Fruit fly (Drosophila melanogaster) whole organism, embryonic: ENCODE data around the gene GluProRS.
A peak's percentile ranks its signal among the peaks of the same experiment; 100 is the strongest.

Experiments
- B-H2 ChIP-seq: fragments of 200-800 bp; sonication (Bioruptor generic); optimal IDR thresholded peaks from 2 replicates; lab custom pipeline; 2018; ENCODE audit warnings: missing biosample characterization, mild to moderate bottlenecking, missing genetic modification characterization
- CG1024 ChIP-seq: fragments of 200-800 bp; sonication (Bioruptor generic); IDR thresholded peaks from 2 replicates; pipeline ENCODE4 v1.3.6; 2022; ENCODE audit warnings: missing biosample characterization, missing genetic modification characterization
- CG10462 ChIP-seq: fragments of 200-800 bp; sonication (Bioruptor generic); optimal IDR thresholded peaks from 2 replicates; lab custom pipeline; 2016; ENCODE audit warnings: missing biosample characterization, missing genetic modification characterization
- CG11504 ChIP-seq: fragments of 200-800 bp; sonication (Bioruptor generic); optimal IDR thresholded peaks from 3 replicates; lab custom pipeline; 2019; ENCODE audit warnings: missing biosample characterization, mild to moderate bottlenecking, missing genetic modification characterization, moderate library complexity
- CG12391 ChIP-seq: fragments of 200-800 bp; sonication (Bioruptor generic); optimal IDR thresholded peaks from 3 replicates; lab custom pipeline; 2018; ENCODE audit warnings: missing biosample characterization, mild to moderate bottlenecking, missing genetic modification characterization, moderate library complexity
- CG12769 ChIP-seq: fragments of 200-800 bp; sonication (Bioruptor generic); optimal IDR thresholded peaks from 2 replicates; lab custom pipeline; 2019; ENCODE audit warnings: missing biosample characterization, mild to moderate bottlenecking, missing genetic modification characterization, moderate library complexity
- CG13775 ChIP-seq: fragments of 200-800 bp; sonication (Bioruptor generic); optimal IDR thresholded peaks from 3 replicates; lab custom pipeline; 2017; ENCODE audit warnings: missing biosample characterization, mild to moderate bottlenecking, missing genetic modification characterization
- CG14667 ChIP-seq: fragments of 200-800 bp; sonication (Bioruptor generic); IDR thresholded peaks from 2 replicates; pipeline ENCODE4 v1.3.6; 2022; ENCODE audit warnings: missing biosample characterization, missing genetic modification characterization
- CG2129 ChIP-seq: fragments of 200-800 bp; sonication (Bioruptor generic); IDR thresholded peaks from 2 replicates; pipeline ENCODE4 v1.3.6; 2022; ENCODE audit warnings: missing biosample characterization, missing genetic modification characterization; ENCODE audit not compliant: partially characterized antibody
- CG2712 ChIP-seq: fragments of 200-800 bp; optimal IDR thresholded peaks from 3 replicates; lab custom pipeline; 2019; ENCODE audit warnings: missing biosample characterization, mild to moderate bottlenecking, missing genetic modification characterization, moderate library complexity
- CG3726 ChIP-seq: fragments of 200-800 bp; sonication (Bioruptor generic); IDR thresholded peaks from 3 replicates; pipeline ENCODE4, ENCODE4 v1.3.6; 2022; ENCODE audit warnings: missing biosample characterization, missing genetic modification characterization
- CG3995 ChIP-seq: fragments of 200-800 bp; sonication (Bioruptor generic); optimal IDR thresholded peaks from 3 replicates; lab custom pipeline; 2016; ENCODE audit warnings: missing biosample characterization, missing genetic modification characterization
- CG6654 ChIP-seq: fragments of 200-800 bp; sonication (Bioruptor generic); optimal IDR thresholded peaks from 2 replicates; lab custom pipeline; 2017; ENCODE audit warnings: missing biosample characterization, mild to moderate bottlenecking, missing genetic modification characterization
- CG6854 ChIP-seq: fragments of 200-800 bp; sonication (Bioruptor generic); optimal IDR thresholded peaks from 3 replicates; lab custom pipeline; 2017; ENCODE audit warnings: missing biosample characterization, mild to moderate bottlenecking, missing genetic modification characterization
- CG7839 ChIP-seq: fragments of 200-800 bp; sonication (Bioruptor generic); optimal IDR thresholded peaks from 3 replicates; lab custom pipeline; 2018; ENCODE audit warnings: missing biosample characterization, mild to moderate bottlenecking, missing genetic modification characterization, moderate library complexity
- CG7963 ChIP-seq: fragments of 200-800 bp; sonication (Bioruptor generic); IDR thresholded peaks from 3 replicates; pipeline ENCODE4 v1.3.6; 2022; ENCODE audit warnings: missing biosample characterization, missing genetic modification characterization; ENCODE audit not compliant: partially characterized antibody
- CG8290 ChIP-seq, 3 experiments: fragments of 200-800 bp; sonication (Bioruptor generic); optimal IDR thresholded peaks; 2 replicates each; lab custom pipeline; 2016 to 2019; ENCODE audit warnings: missing biosample characterization in 3 of 3, missing genetic modification characterization in 3 of 3, mild to moderate bottlenecking in 2 of 3, moderate library complexity in 1 of 3
- Fer2 ChIP-seq: fragments of 200-800 bp; sonication (Bioruptor generic); optimal IDR thresholded peaks from 2 replicates; lab custom pipeline; 2018; ENCODE audit warnings: missing biosample characterization, mild to moderate bottlenecking, missing genetic modification characterization, moderate library complexity
- Hmx ChIP-seq: fragments of 200-800 bp; sonication (Bioruptor generic); optimal IDR thresholded peaks from 2 replicates; lab custom pipeline; 2016; ENCODE audit warnings: missing biosample characterization, missing genetic modification characterization
- Hr51 ChIP-seq, 2 experiments: fragments of 200-800 bp; sonication (Bioruptor generic); optimal IDR thresholded peaks; 2 replicates in 1 of 2; 3 replicates in 1 of 2; lab custom pipeline; 2016 to 2018; ENCODE audit warnings: missing biosample characterization in 2 of 2, missing genetic modification characterization in 2 of 2, mild to moderate bottlenecking in 1 of 2, moderate library complexity in 1 of 2
- Lim3 ChIP-seq: fragments of 200-800 bp; sonication (Bioruptor generic); IDR thresholded peaks from 2 replicates; pipeline ENCODE4 v1.3.6; 2022; ENCODE audit warnings: missing biosample characterization, missing genetic modification characterization
- Opbp ChIP-seq: fragments of 200-800 bp; sonication (Bioruptor generic); IDR thresholded peaks from 3 replicates; pipeline ENCODE4 v1.3.6; 2022; ENCODE audit warnings: missing biosample characterization, missing genetic modification characterization; ENCODE audit not compliant: partially characterized antibody
- Ravus ChIP-seq: fragments of 200-800 bp; sonication (Bioruptor generic); IDR thresholded peaks from 2 replicates; pipeline ENCODE4 v1.3.6; 2022; ENCODE audit warnings: missing biosample characterization, missing genetic modification characterization
- Rfx ChIP-seq: fragments of 200-800 bp; sonication (Bioruptor generic); IDR thresholded peaks from 2 replicates; pipeline ENCODE4 v1.3.6; 2022; ENCODE audit warnings: missing biosample characterization, missing genetic modification characterization
- Rx ChIP-seq: fragments of 200-800 bp; sonication (Bioruptor generic); IDR thresholded peaks from 2 replicates; pipeline ENCODE4 v1.3.6; 2022; ENCODE audit warnings: missing biosample characterization, missing genetic modification characterization
- Six4 ChIP-seq: fragments of 200-800 bp; sonication (Bioruptor generic); optimal IDR thresholded peaks from 2 replicates; lab custom pipeline; 2016; ENCODE audit warnings: missing biosample characterization, missing genetic modification characterization
- Sry-β ChIP-seq: fragments of 200-800 bp; sonication (Bioruptor generic); optimal IDR thresholded peaks from 2 replicates; lab custom pipeline; 2018; ENCODE audit warnings: missing biosample characterization, mild to moderate bottlenecking, missing genetic modification characterization, moderate library complexity
- Tbp ChIP-seq: fragments of >200 bp; optimal IDR thresholded peaks from 2 replicates; lab custom pipeline; 2018; ENCODE audit warnings: missing biosample characterization, missing genetic modification characterization
- Vsx1 ChIP-seq: fragments of 200-800 bp; sonication (Bioruptor generic); optimal IDR thresholded peaks from 2 replicates; lab custom pipeline; 2017; ENCODE audit warnings: missing biosample characterization, mild to moderate bottlenecking, missing genetic modification characterization, missing genetic modification reagents
- bigmax ChIP-seq: fragments of 200-800 bp; sonication (Bioruptor generic); optimal IDR thresholded peaks from 2 replicates; lab custom pipeline; 2018; ENCODE audit warnings: missing biosample characterization, mild to moderate bottlenecking, missing genetic modification characterization
- btn ChIP-seq: fragments of 200-800 bp; sonication (Bioruptor generic); optimal IDR thresholded peaks from 2 replicates; lab custom pipeline; 2016; ENCODE audit warnings: missing biosample characterization, missing genetic modification characterization
- crol ChIP-seq: fragments of 200-800 bp; sonication (Bioruptor generic); IDR thresholded peaks from 2 replicates; pipeline ENCODE4 v1.3.6; 2022; ENCODE audit warnings: missing biosample characterization, missing genetic modification characterization
- dimm ChIP-seq: fragments of 200-800 bp; sonication (Bioruptor generic); IDR thresholded peaks from 2 replicates; pipeline ENCODE4 v1.3.6; 2022; ENCODE audit warnings: missing biosample characterization, missing genetic modification characterization
- dpn ChIP-seq, 2 experiments: fragments of 200-800 bp; sonication (Bioruptor generic); optimal IDR thresholded peaks; 3 replicates each; lab custom pipeline; 2016; ENCODE audit warnings: missing biosample characterization in 2 of 2, missing genetic modification characterization in 2 of 2
- en ChIP-seq: fragments of 200-800 bp; sonication (Bioruptor generic); optimal IDR thresholded peaks from 2 replicates; lab custom pipeline; 2016; ENCODE audit warnings: missing biosample characterization, missing genetic modification characterization
- eyg ChIP-seq: fragments of 200-800 bp; sonication (Bioruptor generic); optimal IDR thresholded peaks from 3 replicates; lab custom pipeline; 2016; ENCODE audit warnings: missing biosample characterization, missing genetic modification characterization
- fd102C ChIP-seq: fragments of 200-800 bp; sonication (Bioruptor generic); optimal IDR thresholded peaks from 2 replicates; lab custom pipeline; 2018; ENCODE audit warnings: missing biosample characterization, mild to moderate bottlenecking, missing genetic modification characterization, moderate library complexity
- fru ChIP-seq: fragments of >200 bp; optimal IDR thresholded peaks from 2 replicates; lab custom pipeline; 2017
- lola ChIP-seq, 3 experiments: fragments of >200 bp in 2 of 3; fragments of 200-800 bp in 1 of 3; sonication (Bioruptor generic) in 1 of 3; optimal IDR thresholded peaks; 2 replicates each; lab custom pipeline; 2017 to 2019; ENCODE audit warnings: missing biosample characterization in 3 of 3, missing genetic modification characterization in 3 of 3, mild to moderate bottlenecking in 1 of 3, moderate library complexity in 1 of 3
- mam ChIP-seq: fragments of 200-800 bp; sonication (Bioruptor generic); optimal IDR thresholded peaks from 3 replicates; lab custom pipeline; 2016; ENCODE audit warnings: missing biosample characterization, missing genetic modification characterization
- onecut ChIP-seq: fragments of 200-800 bp; sonication (Bioruptor generic); IDR thresholded peaks from 2 replicates; pipeline ENCODE4 v1.3.6; 2022; ENCODE audit warnings: missing biosample characterization, missing genetic modification characterization
- pfk ChIP-seq: fragments of 200-800 bp; sonication (Bioruptor generic); optimal IDR thresholded peaks from 2 replicates; lab custom pipeline; 2018; ENCODE audit warnings: missing biosample characterization, mild to moderate bottlenecking, missing genetic modification characterization, moderate library complexity
- pho ChIP-seq: fragments of 200-800 bp; sonication (Bioruptor generic); optimal IDR thresholded peaks from 2 replicates; lab custom pipeline; 2016; ENCODE audit warnings: missing biosample characterization, missing genetic modification characterization
- prd ChIP-seq, 3 experiments: fragments of >200 bp in 2 of 3; fragments of 200-800 bp in 1 of 3; sonication (Bioruptor generic) in 1 of 3; optimal IDR thresholded peaks in 2 of 3; IDR thresholded peaks in 1 of 3; 2 replicates in 2 of 3; 3 replicates in 1 of 3; pipeline versions ENCODE4 v1.3.6 to Lab custom; 2017 to 2022; ENCODE audit warnings: missing biosample characterization in 1 of 3, missing genetic modification characterization in 1 of 3
- scrt ChIP-seq: fragments of 200-800 bp; sonication (Bioruptor generic); optimal IDR thresholded peaks from 2 replicates; lab custom pipeline; 2018; ENCODE audit warnings: missing biosample characterization, mild to moderate bottlenecking, missing genetic modification characterization, moderate library complexity
- sima ChIP-seq: fragments of 200-800 bp; sonication (Bioruptor generic); optimal IDR thresholded peaks from 2 replicates; lab custom pipeline; 2016; ENCODE audit warnings: missing biosample characterization, missing genetic modification characterization
- trem ChIP-seq: fragments of 200-800 bp; optimal IDR thresholded peaks from 3 replicates; lab custom pipeline; 2019; ENCODE audit warnings: missing biosample characterization, mild to moderate bottlenecking, missing genetic modification characterization, moderate library complexity
- vfl ChIP-seq: fragments of 200-800 bp; sonication (Bioruptor generic); optimal IDR thresholded peaks from 2 replicates; lab custom pipeline; 2016; ENCODE audit warnings: missing biosample characterization, missing genetic modification characterization

GluProRS gene

DNA sequence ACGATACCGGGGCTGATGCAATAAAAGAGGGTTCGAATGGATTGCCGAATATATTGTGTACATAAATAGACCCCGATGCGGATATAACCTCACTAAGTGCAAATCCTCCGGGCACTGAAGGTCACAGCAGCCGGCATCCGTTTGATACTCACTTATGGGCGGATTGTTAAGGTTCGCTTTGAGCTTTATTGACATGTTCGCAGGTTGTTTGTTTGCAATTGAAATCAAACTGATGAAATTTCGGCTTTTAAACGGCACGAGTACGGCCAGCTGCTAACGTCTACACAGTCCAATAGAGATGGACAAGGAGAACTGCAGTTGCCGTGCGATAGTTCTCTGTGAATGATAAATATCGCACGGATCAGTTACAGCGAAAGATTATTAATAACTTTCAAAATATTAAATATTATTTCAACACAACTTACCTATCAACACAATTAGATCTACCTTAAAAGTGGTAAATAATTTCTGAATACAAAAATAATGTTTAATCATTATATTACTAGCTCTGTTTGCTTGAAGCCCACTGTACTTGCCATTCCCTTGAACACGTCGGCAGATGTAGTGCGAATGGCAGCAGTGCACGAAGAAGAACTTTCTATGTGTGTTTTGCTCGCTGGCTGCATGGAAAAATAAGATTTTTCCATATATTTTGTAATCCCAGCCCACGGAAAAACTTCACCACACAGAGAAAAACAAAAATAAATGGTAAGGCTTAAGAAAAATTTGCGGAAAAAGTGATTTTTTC is at the start of gene GluProRS, which contains the start of gene AP-1sigma (continued):
- TF ChIP-seq prd (optimal IDR thresholded peaks at IDR 0.05; lab: Kevin White, UChicago) (no peak), prd (GFP tag; IDR thresholded peaks at IDR 0.05; lab: Robert Waterston, UW) (peak; percentile 98), pho (peak; percentile 90), CG12391 (tag; lab: Kevin White, UChicago) (peak; percentile 93), CG2129 (GFP tag; lab: Robert Waterston, UW) (peak; percentile 94), fd102C (peak; percentile 59), trem (tag; lab: Kevin White, UChicago) (peak; percentile 86), CG2712 (peak; percentile 92), CG6654 (GFP tag; lab: Kevin White, UChicago) (peak; percentile 42), Rx (peak; percentile 83), Vsx1 (GFP tag; lab: Kevin White, UChicago) (peak; percentile 80), B-H2 (GFP tag; lab: Kevin White, UChicago) (peak; percentile 86), sima (GFP tag; lab: Kevin White, UChicago) (peak; percentile 39), Hmx (GFP tag; lab: Kevin White, UChicago) (no peak), Rfx (GFP tag; lab: Robert Waterston, UW) (peak; percentile 97), CG10462 (GFP tag; lab: Kevin White, UChicago) (peak; percentile 75), CG1024 (GFP tag; lab: Robert Waterston, UW) (peak; percentile 90), onecut (GFP tag; lab: Robert Waterston, UW) (peak; percentile 82), CG3995 (peak; percentile 83), scrt (GFP tag; lab: Kevin White, UChicago) (peak; percentile 77), CG3726 (GFP tag; lab: Robert Waterston, UW) (peak; percentile 92), Hr51 (GFP tag; optimal IDR thresholded peaks at IDR 0.05; lab: Kevin White, UChicago) (peak; percentile 84 to 88), Opbp (GFP tag; lab: Robert Waterston, UW) (peak; percentile 86), crol (GFP tag; lab: Robert Waterston, UW) (peak; percentile 66), Lim3 (GFP tag; lab: Robert Waterston, UW) (peak; percentile 73), Sry-β (GFP tag; lab: Kevin White, UChicago) (no peak), Tbp (GFP tag; lab: Kevin White, UChicago) (no peak), CG12769 (tag; lab: Kevin White, UChicago) (peak; percentile 91), Fer2 (tag; lab: Kevin White, UChicago) (peak; percentile 82), dimm (peak; percentile 75), CG8290 (GFP tag; optimal IDR thresholded peaks at IDR 0.05; lab: Kevin White, UChicago) (peak; percentile 82), CG8290 (tag; optimal IDR thresholded peaks at IDR 0.05; lab: Kevin White, UChicago) (peak in 1 of 2 experiments; percentile 82), bigmax (GFP tag; lab: Kevin White, UChicago) (peak; percentile 98), eyg (peak; percentile 48), CG14667 (peak; percentile 97), CG11504 (tag; lab: Kevin White, UChicago) (no peak), CG13775 (GFP tag; lab: Kevin White, UChicago) (peak; percentile 93), lola (GFP tag; optimal IDR thresholded peaks at IDR 0.05; lab: Kevin White, UChicago) (peak in 1 of 3 experiments; percentile 85), pfk (GFP tag; lab: Kevin White, UChicago) (peak; percentile 26), btn (GFP tag; lab: Kevin White, UChicago) (peak; percentile 42), CG7839 (tag; lab: Kevin White, UChicago) (peak; percentile 89), CG7963 (GFP tag; lab: Robert Waterston, UW) (peak; percentile 81), en (GFP tag; lab: Kevin White, UChicago) (peak; percentile 60), vfl (GFP tag; lab: Kevin White, UChicago) (peak; percentile 89), CG6854 (no peak), fru (lab: Kevin White, UChicago) (no peak), dpn (GFP tag; optimal IDR thresholded peaks at IDR 0.05; lab: Kevin White, UChicago) (peak; percentile 89 to 94), Six4 (peak; percentile 87), Ravus (GFP tag; lab: Robert Waterston, UW) (peak; percentile 88), mam (GFP tag; lab: Kevin White, UChicago) (peak; percentile 90)
